Fruit fly (Drosophila melanogaster): ENCODE data around the gene Pgam5.

Pgam5 gene

DNA sequence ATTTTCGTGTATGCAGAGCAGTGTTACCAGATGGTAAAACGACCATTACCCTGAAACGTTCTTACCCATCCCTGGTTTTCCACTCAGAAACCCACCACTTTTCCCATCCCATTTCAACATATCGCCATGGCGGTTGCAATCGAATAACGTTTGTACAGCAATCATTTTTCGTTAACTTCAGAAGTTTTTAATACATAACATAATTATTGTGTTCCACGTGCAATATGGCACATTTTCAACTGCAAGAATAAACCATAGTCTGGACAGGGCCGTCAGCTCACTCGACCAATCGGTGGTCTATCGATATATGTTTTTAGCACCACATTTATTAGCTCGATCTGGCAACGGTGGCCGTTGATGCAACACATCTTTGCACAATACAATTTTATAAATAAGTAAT is 16.6 kb upstream of the Pgam5 start, which contains the start of the genes trr and mRpL16 (continued):
- TF ChIP-seq hkb (optimal IDR thresholded peaks at IDR 0.05) (no peak), hkb (GFP tag; IDR thresholded peaks at IDR 0.05) (no peak), croc (GFP tag; conservative IDR thresholded peaks at IDR 0.05) (no peak), dimm (GFP tag; IDR thresholded peaks at IDR 0.05) (no peak), Atf-2 (GFP tag; optimal IDR thresholded peaks at IDR 0.05) (no peak), CG32772 (GFP tag; IDR thresholded peaks at IDR 0.05) (peak; percentile 41; the same call in 1 of the 2 replicates), CG12391 (tag; optimal IDR thresholded peaks at IDR 0.05) (peak; percentile 72), Mrtf (GFP tag; IDR thresholded peaks at IDR 0.05) (no peak), dm (GFP tag; optimal IDR thresholded peaks at IDR 0.05) (peak; percentile 24), chinmo (GFP tag; IDR thresholded peaks at IDR 0.05; ENCODE audit: partially characterized antibody) (0 out of 4 replicates have a peak, but pooled peaks have one; percentile 59), CG2199 (GFP tag; IDR thresholded peaks at IDR 0.05) (no peak), CG15011 (GFP tag; optimal IDR thresholded peaks at IDR 0.05) (no peak), ERR (GFP tag; optimal IDR thresholded peaks at IDR 0.05) (no peak), CG13123 (GFP tag; optimal IDR thresholded peaks at IDR 0.05) (no peak), Scr (GFP tag; IDR thresholded peaks at IDR 0.05; ENCODE audit: partially characterized antibody) (peak; percentile 83), CG8765 (GFP tag; IDR thresholded peaks at IDR 0.05) (no peak), CG10209 (GFP tag; optimal IDR thresholded peaks at IDR 0.05) (no peak), Dad (GFP tag; optimal IDR thresholded peaks at IDR 0.05) (peak; percentile 41), tgo (GFP tag; IDR thresholded peaks at IDR 0.05) (0 out of 3 replicates have a peak, but pooled peaks have one; percentile 17), gt (GFP tag; IDR thresholded peaks at IDR 0.05) (no peak), bcd (GFP tag; optimal IDR thresholded peaks at IDR 0.05) (no peak), wek (GFP tag; optimal IDR thresholded peaks at IDR 0.05) (no peak), CG3995 (GFP tag; optimal IDR thresholded peaks at IDR 0.05) (no peak), CG16779 (GFP tag; IDR thresholded peaks at IDR 0.05) (no peak), trem (tag; optimal IDR thresholded peaks at IDR 0.05) (peak; percentile 83), cas (GFP tag; IDR thresholded peaks at IDR 0.05) (no peak), CG12104 (GFP tag; optimal IDR thresholded peaks at IDR 0.05) (no peak), Ravus (GFP tag; IDR thresholded peaks at IDR 0.05) (no peak), Drgx (GFP tag; IDR thresholded peaks at IDR 0.05) (no peak), abd-A (tag; optimal IDR thresholded peaks at IDR 0.05) (no peak), bab2 (GFP tag; optimal IDR thresholded peaks at IDR 0.05) (peak; percentile 38), stwl (tag; optimal IDR thresholded peaks at IDR 0.05) (peak; percentile 60), CG11695 (GFP tag; IDR thresholded peaks at IDR 0.05) (peak; percentile 39; the same call in 1 of the 3 replicates), Atf6 (GFP tag; IDR thresholded peaks at IDR 0.05) (no peak), Optix (GFP tag; IDR thresholded peaks at IDR 0.05) (0 out of 3 replicates have a peak, but pooled peaks have one; percentile 40), dmrt99B (tag; optimal IDR thresholded peaks at IDR 0.05) (no peak), sd (tag; optimal IDR thresholded peaks at IDR 0.05) (no peak), Hmx (GFP tag; optimal IDR thresholded peaks at IDR 0.05) (no peak), Ptx1 (GFP tag; IDR thresholded peaks at IDR 0.05) (peak; percentile 39; the same call in 1 of the 2 replicates), CG18764 (GFP tag; optimal IDR thresholded peaks at IDR 0.05) (no peak), gem (tag; optimal IDR thresholded peaks at IDR 0.05) (no peak), CG6683 (GFP tag; optimal IDR thresholded peaks at IDR 0.05) (no peak), hth (optimal IDR thresholded peaks at IDR 0.05) (no peak), crp (GFP tag; optimal IDR thresholded peaks at IDR 0.05) (peak in 1 of 2 experiments; percentile 24), Fer3 (tag; optimal IDR thresholded peaks at IDR 0.05) (no peak), lab (GFP tag; optimal IDR thresholded peaks at IDR 0.05) (no peak), CG2875 (GFP tag; optimal IDR thresholded peaks at IDR 0.05) (no peak), fd64A (GFP tag; optimal IDR thresholded peaks at IDR 0.05) (no peak), gce (GFP tag; IDR thresholded peaks at IDR 0.05) (peak; percentile 21; the same call in 1 of the 3 replicates), Doc3 (GFP tag; IDR thresholded peaks at IDR 0.05; ENCODE audit: partially characterized antibody) (peak; percentile 51; the same call in 1 of the 3 replicates), ro (GFP tag; IDR thresholded peaks at IDR 0.05) (no peak), Hand (GFP tag; optimal IDR thresholded peaks at IDR 0.05) (no peak)

Measured in whole organism, embryonic.